Worm (Caenorhabditis elegans) whole organism, young adult: ENCODE results near the gene hipr-1.

Source experiments
- D2030.7 ChIP-seq: fragments of 200-800 bp; sonication (Bioruptor generic); IDR thresholded peaks from 2 replicates; pipeline ENCODE4 v1.3.6; 2022; ENCODE audit warnings: missing genetic modification reagents, missing genetic modification characterization, missing compliant biosample characterization
- F23B12.7 ChIP-seq: sonication (generic microtip); optimal IDR thresholded peaks from 2 replicates; lab custom pipeline; 2017; ENCODE audit warnings: missing genetic modification characterization, mild to moderate bottlenecking, missing compliant biosample characterization, antibody characterized with exemption, moderate library complexity; ENCODE audit not compliant: insufficient read depth
- F37B4.10 ChIP-seq: fragments of 200-800 bp; sonication (Bioruptor generic); IDR thresholded peaks from 2 replicates; pipeline ENCODE4 v1.3.6; 2022; ENCODE audit warnings: missing genetic modification characterization, missing compliant biosample characterization
- F39B2.1 ChIP-seq: fragments of 200-800 bp; sonication (Bioruptor generic); IDR thresholded peaks from 2 replicates; pipeline ENCODE4 v1.3.6; 2022; ENCODE audit warnings: missing genetic modification reagents, missing genetic modification characterization, missing compliant biosample characterization
- F52B5.7 ChIP-seq: sonication (generic microtip); optimal IDR thresholded peaks from 2 replicates; lab custom pipeline; 2016; ENCODE audit warnings: mild to moderate bottlenecking, missing genetic modification characterization, missing compliant biosample characterization
- K11D2.4 ChIP-seq: fragments of 200-800 bp; sonication (Bioruptor generic); IDR thresholded peaks from 2 replicates; pipeline ENCODE4 v1.3.6; 2022; ENCODE audit warnings: missing genetic modification reagents, missing genetic modification characterization, missing compliant biosample characterization
- T26A5.8 ChIP-seq: sonication (generic microtip); optimal IDR thresholded peaks from 2 replicates; lab custom pipeline; 2016; ENCODE audit warnings: missing genetic modification characterization, missing compliant biosample characterization
- Y56A3A.18 ChIP-seq: fragments of 200-800 bp; sonication (Bioruptor generic); IDR thresholded peaks from 2 replicates; pipeline ENCODE4 v1.3.6; 2022; ENCODE audit warnings: missing genetic modification reagents, missing genetic modification characterization, missing compliant biosample characterization
- Y67H2A.10 ChIP-seq: fragments of 200-800 bp; sonication (Bioruptor generic); conservative IDR thresholded peaks from 2 replicates; pipeline ENCODE4 v1.3.6; 2022; ENCODE audit warnings: missing genetic modification reagents, missing genetic modification characterization, missing compliant biosample characterization
- Y95B8A.8 ChIP-seq: fragments of 200-800 bp; sonication (Bioruptor generic); IDR thresholded peaks from 2 replicates; pipeline ENCODE4 v1.3.6; 2022; ENCODE audit warnings: missing genetic modification reagents, missing genetic modification characterization, missing compliant biosample characterization
- ama-1 ChIP-seq, 3 experiments: fragments of 150-350 bp in 1 of 3; sonication (generic microtip) in 2 of 3; optimal IDR thresholded peaks; 2 replicates each; lab custom pipeline; 2014 to 2018; ENCODE audit warnings: missing biosample characterization in 2 of 3, missing genetic modification characterization in 2 of 3, missing genetic modification reagents in 2 of 3
- aptf-3 ChIP-seq: fragments of 200-800 bp; sonication (Bioruptor generic); IDR thresholded peaks from 2 replicates; pipeline ENCODE4 v1.3.6; 2022; ENCODE audit warnings: missing genetic modification characterization, missing compliant biosample characterization
- atf-7 ChIP-seq: sonication (generic microtip); optimal IDR thresholded peaks from 2 replicates; lab custom pipeline; 2017; ENCODE audit warnings: mild to moderate bottlenecking, missing genetic modification characterization, missing compliant biosample characterization
- attf-5 ChIP-seq: fragments of 200-800 bp; sonication (Bioruptor generic); optimal IDR thresholded peaks from 2 replicates; lab custom pipeline; 2018; ENCODE audit warnings: mild to moderate bottlenecking, missing genetic modification characterization, missing compliant biosample characterization
- bed-1 ChIP-seq: fragments of 200-800 bp; sonication (Bioruptor generic); IDR thresholded peaks from 2 replicates; pipeline ENCODE4 v1.3.6; 2022; ENCODE audit warnings: missing genetic modification reagents, missing genetic modification characterization, missing compliant biosample characterization
- cebp-1 ChIP-seq, 2 experiments: fragments of 200-800 bp in 1 of 2; sonication (Bioruptor generic) in 1 of 2; sonication (generic microtip) in 1 of 2; IDR thresholded peaks in 1 of 2; optimal IDR thresholded peaks in 1 of 2; 2 replicates each; pipeline versions ENCODE4 v1.3.6 to Lab custom; 2017 to 2022; ENCODE audit warnings: missing compliant biosample characterization in 2 of 2, missing genetic modification characterization in 2 of 2, mild to moderate bottlenecking in 1 of 2, missing genetic modification reagents in 1 of 2, moderate library complexity in 1 of 2
- ceh-58 ChIP-seq: fragments of 200-800 bp; sonication (Bioruptor generic); IDR thresholded peaks from 2 replicates; pipeline ENCODE4 v1.3.6; 2022; ENCODE audit warnings: missing genetic modification characterization, missing compliant biosample characterization
- ceh-79 ChIP-seq: sonication (generic microtip); optimal IDR thresholded peaks from 2 replicates; lab custom pipeline; 2017; ENCODE audit warnings: mild to moderate bottlenecking, missing genetic modification characterization, missing compliant biosample characterization
- ceh-91 ChIP-seq: fragments of 200-800 bp; sonication (Bioruptor generic); IDR thresholded peaks from 2 replicates; pipeline ENCODE4 v1.3.6; 2022; ENCODE audit warnings: missing genetic modification reagents, missing genetic modification characterization, missing compliant biosample characterization
- die-1 ChIP-seq: sonication (generic microtip); optimal IDR thresholded peaks from 2 replicates; lab custom pipeline; 2016; ENCODE audit warnings: missing genotype, mild to moderate bottlenecking, missing genetic modification characterization, missing compliant biosample characterization
- dox-1 ChIP-seq: fragments of 200-800 bp; sonication (Bioruptor generic); IDR thresholded peaks from 2 replicates; pipeline ENCODE4 v1.3.6; 2022; ENCODE audit warnings: missing genetic modification reagents, missing genetic modification characterization, missing compliant biosample characterization
- ekl-4 ChIP-seq: fragments of 200-800 bp; sonication (Bioruptor generic); IDR thresholded peaks from 2 replicates; pipeline ENCODE4 v1.3.6; 2022; ENCODE audit warnings: missing genetic modification reagents, missing genetic modification characterization, missing compliant biosample characterization
- gei-17 ChIP-seq: fragments of 200-800 bp; sonication (Bioruptor generic); optimal IDR thresholded peaks from 2 replicates; lab custom pipeline; 2018; ENCODE audit warnings: mild to moderate bottlenecking, missing genetic modification characterization, missing compliant biosample characterization
- hmg-1.2 ChIP-seq: fragments of 200-800 bp; sonication (Bioruptor generic); IDR thresholded peaks from 2 replicates; pipeline ENCODE4 v1.3.6; 2022; ENCODE audit warnings: missing genetic modification reagents, missing genetic modification characterization, missing compliant biosample characterization
- let-607 ChIP-seq, 2 experiments: fragments of 200-800 bp in 1 of 2; sonication (Bioruptor generic) in 1 of 2; sonication (generic microtip) in 1 of 2; optimal IDR thresholded peaks; 2 replicates each; lab custom pipeline; 2016 to 2018; ENCODE audit warnings: mild to moderate bottlenecking in 2 of 2, missing compliant biosample characterization in 2 of 2, missing genetic modification characterization in 2 of 2, moderate library complexity in 2 of 2, missing genotype in 1 of 2
- lin-35 ChIP-seq, 3 experiments: fragments of 150-350 bp in 2 of 3; sonication (generic microtip) in 1 of 3; optimal IDR thresholded peaks; 2 replicates each; lab custom pipeline; 2014 to 2018; ENCODE audit warnings: missing biosample characterization in 3 of 3, missing genetic modification characterization in 3 of 3, missing genetic modification reagents in 3 of 3
- lin-40 ChIP-seq: sonication (generic microtip); optimal IDR thresholded peaks from 2 replicates; lab custom pipeline; 2016; ENCODE audit warnings: missing genetic modification characterization, mild to moderate bottlenecking, missing compliant biosample characterization, missing genotype, missing genetic modification reagents
- lsl-1 ChIP-seq: fragments of 200-800 bp; sonication (Bioruptor generic); optimal IDR thresholded peaks from 2 replicates; lab custom pipeline; 2018; ENCODE audit warnings: mild to moderate bottlenecking, missing genetic modification characterization, moderate library complexity, missing compliant biosample characterization
- nfyb-1 ChIP-seq: fragments of 200-800 bp; sonication (Bioruptor generic); IDR thresholded peaks from 2 replicates; pipeline ENCODE4 v1.3.6; 2022; ENCODE audit warnings: missing genetic modification reagents, missing genetic modification characterization, missing compliant biosample characterization
- nhr-179 ChIP-seq: sonication (generic microtip); optimal IDR thresholded peaks from 2 replicates; lab custom pipeline; 2016; ENCODE audit warnings: mild to moderate bottlenecking, missing genetic modification characterization, missing compliant biosample characterization
- nhr-80 ChIP-seq: sonication (generic microtip); optimal IDR thresholded peaks from 2 replicates; lab custom pipeline; 2016; ENCODE audit warnings: missing genetic modification characterization, missing compliant biosample characterization
- rec-8 ChIP-seq, 2 experiments: sonication (generic microtip); optimal IDR thresholded peaks; 2 replicates each; lab custom pipeline; 2016; ENCODE audit warnings: mild to moderate bottlenecking in 2 of 2, missing genetic modification characterization in 2 of 2, missing genetic modification reagents in 2 of 2, missing genotype in 2 of 2, missing biosample characterization in 1 of 2, missing compliant biosample characterization in 1 of 2, moderate library complexity in 1 of 2
- snpc-4 ChIP-seq, 5 experiments: fragments of 150-350 bp in 1 of 5; sonication (generic microtip) in 4 of 5; optimal IDR thresholded peaks; 2 replicates each; lab custom pipeline; 2014 to 2018; ENCODE audit warnings: missing genetic modification characterization in 5 of 5, missing biosample characterization in 3 of 5, antibody characterized with exemption in 2 of 5, mild to moderate bottlenecking in 2 of 5, missing compliant biosample characterization in 2 of 5, missing genotype in 2 of 5, moderate library complexity in 2 of 5, missing genetic modification reagents in 1 of 5
- somi-1 ChIP-seq: fragments of 200-800 bp; sonication (Bioruptor generic); optimal IDR thresholded peaks from 2 replicates; lab custom pipeline; 2018; ENCODE audit warnings: mild to moderate bottlenecking, missing genetic modification characterization, missing compliant biosample characterization
- tbp1 ChIP-seq: fragments of 200-800 bp; sonication (Bioruptor generic); optimal IDR thresholded peaks from 2 replicates; lab custom pipeline; 2018; ENCODE audit warnings: mild to moderate bottlenecking, missing genetic modification characterization, missing compliant biosample characterization
- tlf-1 ChIP-seq: fragments of 200-800 bp; sonication (Bioruptor generic); optimal IDR thresholded peaks from 2 replicates; lab custom pipeline; 2018; ENCODE audit warnings: mild to moderate bottlenecking, missing genetic modification characterization, missing compliant biosample characterization
- xnd-1 ChIP-seq: sonication (generic microtip); optimal IDR thresholded peaks from 2 replicates; lab custom pipeline; 2016; ENCODE audit warnings: missing genotype, missing genetic modification reagents, missing genetic modification characterization, missing compliant biosample characterization
- zfh-2 ChIP-seq: fragments of 200-800 bp; sonication (Bioruptor generic); conservative IDR thresholded peaks from 2 replicates; pipeline ENCODE4 v1.3.6; 2022; ENCODE audit warnings: missing genetic modification reagents, missing genetic modification characterization, missing compliant biosample characterization
- zim-3 ChIP-seq: sonication (generic microtip); optimal IDR thresholded peaks from 2 replicates; lab custom pipeline; 2017; ENCODE audit warnings: mild to moderate bottlenecking, missing genetic modification characterization, moderate library complexity, missing compliant biosample characterization
- ztf-25 ChIP-seq: fragments of 200-800 bp; sonication (Bioruptor generic); IDR thresholded peaks from 2 replicates; pipeline ENCODE4 v1.3.6; 2022; ENCODE audit warnings: missing genetic modification reagents, missing genetic modification characterization, missing compliant biosample characterization
- ztf-26 ChIP-seq: sonication (generic microtip); optimal IDR thresholded peaks from 2 replicates; lab custom pipeline; 2017; ENCODE audit warnings: missing genetic modification characterization, missing compliant biosample characterization
- ztf-28 ChIP-seq: fragments of 200-800 bp; sonication (Bioruptor generic); IDR thresholded peaks from 2 replicates; pipeline ENCODE4 v1.3.6; 2022; ENCODE audit warnings: missing genetic modification reagents, missing genetic modification characterization, missing compliant biosample characterization

hipr-1 gene

ce11 chrIII:8739126-8739525, 19.1 kb downstream of the hipr-1 start:
- TF ChIP-seq F23B12.7 (tag; lab: Kevin White, UChicago) (peak; percentile 40), let-607 (tag; optimal IDR thresholded peaks at IDR 0.05; lab: Kevin White, UChicago) (peak in 1 of 2 experiments; percentile 45), T26A5.8 (tag; lab: Kevin White, UChicago) (no peak), ekl-4 (GFP tag; lab: Robert Waterston, UW) (0 out of 2 replicates have a peak, but pooled peaks have one; percentile 28), nhr-80 (tag; lab: Kevin White, UChicago) (peak; percentile 89), ceh-58 (GFP tag; lab: Robert Waterston, UW) (no peak), hmg-1.2 (GFP tag; lab: Robert Waterston, UW) (peak; percentile 23; the same call in 1 of the 2 replicates), lin-35 (GFP tag; optimal IDR thresholded peaks at IDR 0.05; lab: Kevin White, UChicago) (no peak), K11D2.4 (0 out of 2 replicates have a peak, but pooled peaks have one; percentile 15), rec-8 (tag; optimal IDR thresholded peaks at IDR 0.05; lab: Kevin White, UChicago) (no peak), attf-5 (GFP tag; lab: Kevin White, UChicago) (peak; percentile 44), lin-40 (tag; lab: Kevin White, UChicago) (peak; percentile 64), Y56A3A.18 (GFP tag; lab: Robert Waterston, UW) (no peak), Y95B8A.8 (GFP tag; lab: Robert Waterston, UW) (no peak), aptf-3 (GFP tag; lab: Robert Waterston, UW) (no peak), tbp1 (GFP tag; lab: Kevin White, UChicago) (peak; percentile 30), dox-1 (GFP tag; lab: Robert Waterston, UW) (peak; percentile 35; the same call in 1 of the 2 replicates), zim-3 (tag; lab: Kevin White, UChicago) (no peak), atf-7 (tag; lab: Kevin White, UChicago) (no peak), somi-1 (GFP tag; lab: Kevin White, UChicago) (peak; percentile 73), nfyb-1 (GFP tag; lab: Robert Waterston, UW) (no peak), ztf-25 (GFP tag; lab: Robert Waterston, UW) (no peak), cebp-1 (GFP tag; IDR thresholded peaks at IDR 0.05; lab: Robert Waterston, UW) (no peak), cebp-1 (tag; optimal IDR thresholded peaks at IDR 0.05; lab: Kevin White, UChicago) (peak; percentile 47), F39B2.1 (GFP tag; lab: Robert Waterston, UW) (no peak), zfh-2 (GFP tag; lab: Robert Waterston, UW) (no peak), ztf-26 (tag; lab: Kevin White, UChicago) (peak; percentile 83)

- TF ChIP-seq zfh-2 (GFP tag; lab: Robert Waterston, UW): no peak
- TF ChIP-seq F52B5.7 (tag; lab: Kevin White, UChicago): no peak
- TF ChIP-seq ceh-91 (GFP tag; lab: Robert Waterston, UW): no peak
- no peak for TF ChIP-seq bed-1
- no peak for TF ChIP-seq Y67H2A.10 (GFP tag; lab: Robert Waterston, UW)
- TF ChIP-seq F37B4.10 (GFP tag; lab: Robert Waterston, UW): 0 out of 2 replicates have a peak, but pooled peaks have one; percentile 46
- TF ChIP-seq ekl-4 (GFP tag; lab: Robert Waterston, UW): no peak
- TF ChIP-seq, all 124 proteins: peak for 1
Observed at ce11 chrIII:8739786-8740185, 19.8 kb downstream of the hipr-1 start.

- TF ChIP-seq D2030.7: peak; percentile 74
- TF ChIP-seq nhr-179 (tag; lab: Kevin White, UChicago): no peak
- TF ChIP-seq lsl-1 (GFP tag; lab: Kevin White, UChicago): peak; percentile 77
- TF ChIP-seq F39B2.1 (GFP tag; lab: Robert Waterston, UW): no peak
- peak; percentile 76 for TF ChIP-seq gei-17
- TF ChIP-seq die-1 (tag; lab: Kevin White, UChicago): peak; percentile 27
- TF ChIP-seq ztf-28 (GFP tag; lab: Robert Waterston, UW): no peak
- TF ChIP-seq ceh-79 (tag; lab: Kevin White, UChicago): no peak
- TF ChIP-seq snpc-4 (GFP tag; optimal IDR thresholded peaks at IDR 0.05; lab: Kevin White, UChicago): no peak
- peak; percentile 62 to 78 (median 72) for TF ChIP-seq snpc-4 (tag; optimal IDR thresholded peaks at IDR 0.05; lab: Kevin White, UChicago)
- TF ChIP-seq xnd-1 (tag; lab: Kevin White, UChicago): peak; percentile 76
- 0 out of 2 replicates have a peak, but pooled peaks have one; percentile 67 for TF ChIP-seq Y95B8A.8 (GFP tag; lab: Robert Waterston, UW)
- peak; percentile 21 for TF ChIP-seq ama-1 (optimal IDR thresholded peaks at IDR 0.05; lab: Kevin White, UChicago)
- no peak for TF ChIP-seq ama-1 (GFP tag; optimal IDR thresholded peaks at IDR 0.05; lab: Kevin White, UChicago)
- peak; percentile 82 for TF ChIP-seq F23B12.7 (tag; lab: Kevin White, UChicago)
- peak; percentile 88 for TF ChIP-seq ekl-4 (GFP tag; lab: Robert Waterston, UW)
- TF ChIP-seq tbp1 (GFP tag; lab: Kevin White, UChicago): peak; percentile 74
- peak; percentile 88 for TF ChIP-seq tlf-1 (GFP tag; lab: Kevin White, UChicago)
Observed at ce11 chrIII:8741276-8741860, 21.4 kb downstream of the hipr-1 start, which contains the start of gene pdhk-2. pdhk-2 (minus strand) TSS chrIII:8741412.
